Fruit fly (Drosophila melanogaster): Measurements from ENCODE around the gene CG12984.

The CG12984 gene

DNA sequence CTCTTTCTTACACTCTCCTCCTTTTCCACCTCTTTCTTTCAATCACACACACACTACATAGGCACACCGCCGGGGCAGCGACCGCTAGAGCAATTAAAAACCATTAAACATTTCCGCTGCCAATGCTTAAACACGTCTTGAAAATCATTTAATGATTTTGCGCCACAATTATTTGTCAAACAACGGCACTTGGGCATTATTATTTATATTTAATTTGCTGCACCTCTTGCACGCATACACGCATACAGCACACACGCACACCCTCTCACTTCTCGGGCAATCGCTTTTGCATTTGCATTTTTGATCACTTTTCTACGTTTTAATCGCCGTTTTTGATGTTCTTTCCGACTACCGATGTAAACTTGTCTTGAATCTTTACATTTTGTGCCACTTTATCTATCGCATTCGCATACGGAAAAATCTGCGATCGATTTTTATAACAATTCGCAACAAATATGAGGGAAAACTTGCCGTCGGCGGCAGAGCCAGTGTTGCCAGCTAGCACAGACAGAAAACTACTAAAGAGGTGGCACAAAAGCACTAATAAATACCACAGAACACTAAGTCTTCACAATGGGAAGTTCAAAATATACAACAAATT, 35.5 kb downstream of the CG12984 start, which contains the start of gene skd (continued):
- peak; percentile 70 for TF ChIP-seq gfzf (GFP tag; optimal IDR thresholded peaks at IDR 0.05)
- TF ChIP-seq tna (GFP tag; IDR thresholded peaks at IDR 0.05; ENCODE audit: partially characterized antibody): 0 out of 2 replicates have a peak, but pooled peaks have one; percentile 19
- peak; percentile 32 for TF ChIP-seq CG8478 (optimal IDR thresholded peaks at IDR 0.05)
- no peak for TF ChIP-seq inv (GFP tag; IDR thresholded peaks at IDR 0.05; ENCODE audit: partially characterized antibody)

dm6 chr3L:21027657-21028255, 36.3 kb downstream of the CG12984 start, which contains the start of gene Pdss2:
Pdss2 (plus strand) TSS chr3L:21027915.
- peak in 1 of 3 experiments; percentile 73 for TF ChIP-seq lola (GFP tag; optimal IDR thresholded peaks at IDR 0.05)
- no peak for TF ChIP-seq CG10565 (GFP tag; optimal IDR thresholded peaks at IDR 0.05)
- peak; percentile 68 for TF ChIP-seq CG31441 (GFP tag; IDR thresholded peaks at IDR 0.05)
- peak; percentile 59; the same call in 1 of the 3 replicates for TF ChIP-seq CG2889 (GFP tag; IDR thresholded peaks at IDR 0.05)
- peak; percentile 17 for TF ChIP-seq CG6254 (GFP tag; optimal IDR thresholded peaks at IDR 0.05)
- peak; percentile 78 for TF ChIP-seq CG6791 (GFP tag; IDR thresholded peaks at IDR 0.05; ENCODE audit: partially characterized antibody)
- no peak for TF ChIP-seq cg (GFP tag; optimal IDR thresholded peaks at IDR 0.05)
- peak; percentile 58 for TF ChIP-seq dmrt99B (tag; optimal IDR thresholded peaks at IDR 0.05)
- TF ChIP-seq CG7745 (tag; optimal IDR thresholded peaks at IDR 0.05): no peak
- TF ChIP-seq CG12769 (tag; optimal IDR thresholded peaks at IDR 0.05): peak; percentile 86
- TF ChIP-seq Camta (GFP tag; optimal IDR thresholded peaks at IDR 0.05): peak; percentile 62
- TF ChIP-seq peb (GFP tag; IDR thresholded peaks at IDR 0.05): peak; percentile 29; the same call in 1 of the 2 replicates
- TF ChIP-seq CG1233 (GFP tag; optimal IDR thresholded peaks at IDR 0.05): peak; percentile 29
- no peak for TF ChIP-seq CG2199 (GFP tag; IDR thresholded peaks at IDR 0.05)
- peak; percentile 89 for TF ChIP-seq NFAT (GFP tag; IDR thresholded peaks at IDR 0.05)
- TF ChIP-seq Hr51 (GFP tag; optimal IDR thresholded peaks at IDR 0.05): peak; percentile 65 to 68
- peak; percentile 78 for TF ChIP-seq ase (GFP tag; IDR thresholded peaks at IDR 0.05)
- no peak for TF ChIP-seq Dfd (GFP tag; optimal IDR thresholded peaks at IDR 0.05)
- TF ChIP-seq Med (GFP tag): peak; percentile 95
- peak; percentile 41; the same call in 1 of the 2 replicates for TF ChIP-seq Taf1 (GFP tag; IDR thresholded peaks at IDR 0.05)
- TF ChIP-seq CG32767 (GFP tag; IDR thresholded peaks at IDR 0.05): no peak; the same call in none of the 2 replicates
- TF ChIP-seq inv (GFP tag; IDR thresholded peaks at IDR 0.05; ENCODE audit: partially characterized antibody): peak; percentile 65
- TF ChIP-seq zf30C (GFP tag; optimal IDR thresholded peaks at IDR 0.05): no peak
- TF ChIP-seq CG18262 (tag; optimal IDR thresholded peaks at IDR 0.05): peak; percentile 67
- TF ChIP-seq CG11093 (GFP tag; IDR thresholded peaks at IDR 0.05): no peak
- peak; percentile 55 for TF ChIP-seq stc (GFP tag; IDR thresholded peaks at IDR 0.05)
- peak; percentile 66; the same call in 1 of the 2 replicates for TF ChIP-seq Awh (GFP tag; IDR thresholded peaks at IDR 0.05)
- TF ChIP-seq CG4404 (GFP tag; IDR thresholded peaks at IDR 0.05): peak; percentile 70
- peak; percentile 64 for TF ChIP-seq CG34224 (GFP tag; IDR thresholded peaks at IDR 0.05; ENCODE audit: partially characterized antibody)
- no peak for TF ChIP-seq Hey (tag; optimal IDR thresholded peaks at IDR 0.05)
- TF ChIP-seq CG15696 (tag; optimal IDR thresholded peaks at IDR 0.05): peak; percentile 77
- TF ChIP-seq Dek (tag; optimal IDR thresholded peaks at IDR 0.05): peak; percentile 54
- TF ChIP-seq Oaz (GFP tag; IDR thresholded peaks at IDR 0.05): no peak; the same call in 1 of the 2 replicates
- no peak for TF ChIP-seq insv (GFP tag; optimal IDR thresholded peaks at IDR 0.05)
- peak; percentile 39; the same call in 1 of the 2 replicates for TF ChIP-seq CG1024 (GFP tag; IDR thresholded peaks at IDR 0.05)
- peak; percentile 12 for TF ChIP-seq zen (tag; optimal IDR thresholded peaks at IDR 0.05)
- peak; percentile 55 for TF ChIP-seq CG16815 (GFP tag; optimal IDR thresholded peaks at IDR 0.05)
- peak; percentile 17 to 72 for TF ChIP-seq Pdp1 (GFP tag; optimal IDR thresholded peaks at IDR 0.05)
- peak; percentile 75 for TF ChIP-seq az2 (GFP tag; optimal IDR thresholded peaks at IDR 0.05)
- peak; percentile 51; the same call in 1 of the 3 replicates for TF ChIP-seq CG11560 (tag; IDR thresholded peaks at IDR 0.05)
- TF ChIP-seq CG5245 (GFP tag; optimal IDR thresholded peaks at IDR 0.05): peak; percentile 39
- peak; percentile 78 for TF ChIP-seq CG13424 (tag; optimal IDR thresholded peaks at IDR 0.05)
- TF ChIP-seq CG10543 (GFP tag; optimal IDR thresholded peaks at IDR 0.05): peak; percentile 88
